Worm (Caenorhabditis elegans) whole organism, L1 larva: ENCODE results near the gene Y57G7A.5.

Experiments
- lin-39 ChIP-seq: fragments of 150-350 bp; optimal IDR thresholded peaks from 2 replicates; lab custom pipeline; 2014; ENCODE audit warnings: missing biosample characterization, missing genetic modification reagents, missing genetic modification characterization
- mep-1 ChIP-seq: fragments of 150-350 bp; optimal IDR thresholded peaks from 2 replicates; lab custom pipeline; 2014; ENCODE audit warnings: missing biosample characterization, missing genetic modification characterization
- nhr-77 ChIP-seq: fragments of 150-350 bp; optimal IDR thresholded peaks from 2 replicates; lab custom pipeline; 2014; ENCODE audit warnings: missing biosample characterization, missing genetic modification characterization
- pag-3 ChIP-seq: sonication (generic microtip); optimal IDR thresholded peaks from 2 replicates; lab custom pipeline; 2017; ENCODE audit warnings: missing genetic modification characterization, mild to moderate bottlenecking, missing compliant biosample characterization, antibody characterized with exemption, borderline replicate concordance; ENCODE audit not compliant: insufficient read depth
- snpc-4 ChIP-seq: fragments of 150-350 bp; optimal IDR thresholded peaks from 2 replicates; lab custom pipeline; 2014; ENCODE audit warnings: missing biosample characterization, missing genetic modification characterization
- sox-4 ChIP-seq: sonication (generic microtip); optimal IDR thresholded peaks from 2 replicates; lab custom pipeline; 2016; ENCODE audit warnings: missing genetic modification characterization, missing compliant biosample characterization
- unc-62 ChIP-seq: fragments of 150-350 bp; optimal IDR thresholded peaks from 2 replicates; lab custom pipeline; 2014; ENCODE audit warnings: missing biosample characterization, missing genetic modification reagents, missing genetic modification characterization
- ztf-11 ChIP-seq, 2 experiments: sonication (generic microtip); optimal IDR thresholded peaks; 2 replicates each; lab custom pipeline; 2016 to 2017; ENCODE audit warnings: missing genetic modification characterization in 2 of 2, missing biosample characterization in 1 of 2, missing compliant biosample characterization in 1 of 2
- ztf-4 ChIP-seq: fragments of 150-350 bp; optimal IDR thresholded peaks from 2 replicates; lab custom pipeline; 2014; ENCODE audit warnings: missing biosample characterization, missing genetic modification characterization

DNA sequence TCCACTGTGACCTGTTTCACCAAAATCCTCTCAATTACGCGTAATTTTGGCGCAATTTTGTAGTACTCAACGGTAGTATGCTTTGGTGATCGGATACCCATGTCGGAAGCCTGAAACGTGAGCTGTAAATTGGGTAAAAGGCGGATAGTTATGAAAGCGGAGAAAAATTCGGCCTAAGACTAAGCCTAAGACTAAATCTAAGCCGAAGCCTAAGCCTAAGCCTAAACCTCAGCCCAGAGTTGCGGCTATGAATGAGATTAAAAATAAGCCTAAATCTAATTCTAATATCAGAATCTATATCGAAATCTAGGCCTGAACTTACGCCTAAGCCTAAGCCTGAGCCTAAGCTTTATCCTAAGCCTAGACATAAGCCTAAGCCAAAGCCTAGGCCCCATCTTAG is 23.1 kb downstream of the Y57G7A.5 start, which contains the start of gene lin-42:
- TF ChIP-seq sox-4, result no peak
- no peak for TF ChIP-seq ztf-11 (tag; optimal IDR thresholded peaks at IDR 0.05; lab: Kevin White, UChicago)
- TF ChIP-seq nhr-77 (tag; lab: Kevin White, UChicago), result no peak
- TF ChIP-seq mep-1, result no peak
- TF ChIP-seq lin-39, result no peak
- no peak for TF ChIP-seq snpc-4 (tag; lab: Kevin White, UChicago)
- no peak for TF ChIP-seq ztf-4 (tag; lab: Kevin White, UChicago)
- no peak for TF ChIP-seq unc-62
- no peak for TF ChIP-seq pag-3 (tag; lab: Kevin White, UChicago)
